Fruit fly (Drosophila melanogaster) whole organism, wandering third instar larva: ENCODE measurements around the gene Grip91.

Experiments
- CG9705 ChIP-seq: fragments of 200-800 bp; sonication (Bioruptor generic); optimal IDR thresholded peaks from 2 replicates; lab custom pipeline; 2018; ENCODE audit warnings: missing biosample characterization, mild to moderate bottlenecking, missing genetic modification characterization
- Hr78 ChIP-seq: fragments of >200 bp; optimal IDR thresholded peaks from 2 replicates; lab custom pipeline; 2017; ENCODE audit warnings: missing biosample characterization, missing genetic modification characterization
- Myc ChIP-seq: fragments of >200 bp; optimal IDR thresholded peaks from 2 replicates; lab custom pipeline; 2017
- Vsx2 ChIP-seq: fragments of 200-300, 225-300 bp; sonication (Bioruptor generic); optimal IDR thresholded peaks from 2 replicates; lab custom pipeline; 2018; ENCODE audit warnings: missing biosample characterization, missing genetic modification characterization; ENCODE audit not compliant: partially characterized antibody
- br ChIP-seq: fragments of 200-800 bp; sonication (Bioruptor generic); optimal IDR thresholded peaks from 2 replicates; lab custom pipeline; 2016; ENCODE audit warnings: missing biosample characterization, missing genetic modification characterization
- foxo ChIP-seq, 2 experiments: fragments of 200-800 bp; sonication (Bioruptor generic); optimal IDR thresholded peaks; 2 replicates in 1 of 2; 3 replicates in 1 of 2; lab custom pipeline; 2016 to 2017; ENCODE audit warnings: missing biosample characterization in 2 of 2, missing genetic modification characterization in 2 of 2

- TF ChIP-seq Hr78 (no peak), foxo (GFP tag; optimal IDR thresholded peaks at IDR 0.05; lab: Kevin White, UChicago) (no peak), Vsx2 (no peak), br (GFP tag; lab: Kevin White, UChicago) (no peak), CG9705 (GFP tag; lab: Kevin White, UChicago) (no peak), Myc (no peak)
Measured at dm6 chrX:13753101-13753758, 8.7 kb upstream of the Grip91 start.
